In genomic region chr2L:21330823-21331222, dm6 we compare ENCODE assay signal across 2 fruit fly cellular contexts.
TF ChIP-seq lines count a peak whose summit lies in the region.

No protein-coding gene starts in this region.

- no peak for TF ChIP-seq CTCF in whole organism, embryonic (GFP tag; optimal IDR thresholded peaks at IDR 0.05; lab: Kevin White, UChicago)

TF ChIP-seq in whole organism, embryonic, 481 proteins besides CTCF, POLR2A, EP300 and RAD21 (continues in another document):
- TF ChIP-seq CG12659 (GFP tag; optimal IDR thresholded peaks at IDR 0.05; lab: Kevin White, UChicago): peak; percentile 7
- TF ChIP-seq Fer2 (tag; optimal IDR thresholded peaks at IDR 0.05; lab: Kevin White, UChicago): no peak
- no peak for TF ChIP-seq zen (tag; optimal IDR thresholded peaks at IDR 0.05; lab: Kevin White, UChicago)
- TF ChIP-seq pita (GFP tag; optimal IDR thresholded peaks at IDR 0.05; lab: Kevin White, UChicago): no peak
- TF ChIP-seq tna (GFP tag; IDR thresholded peaks at IDR 0.05; lab: Robert Waterston, UW; ENCODE audit: partially characterized antibody): no peak
- peak; percentile 38 for TF ChIP-seq CG2120 (GFP tag; optimal IDR thresholded peaks at IDR 0.05; lab: Kevin White, UChicago)
- peak; percentile 78 for TF ChIP-seq nerfin-1 (tag; optimal IDR thresholded peaks at IDR 0.05; lab: Kevin White, UChicago)
- peak; percentile 9 for TF ChIP-seq lab (GFP tag; optimal IDR thresholded peaks at IDR 0.05; lab: Kevin White, UChicago)
- TF ChIP-seq gem (tag; optimal IDR thresholded peaks at IDR 0.05; lab: Kevin White, UChicago): peak; percentile 30
- TF ChIP-seq chif (GFP tag; optimal IDR thresholded peaks at IDR 0.05; lab: Kevin White, UChicago): no peak
- peak; percentile 39; the same call in 1 of the 2 replicates for TF ChIP-seq sob (GFP tag; IDR thresholded peaks at IDR 0.05; lab: Robert Waterston, UW)
- TF ChIP-seq CG4707 (GFP tag; optimal IDR thresholded peaks at IDR 0.05; lab: Kevin White, UChicago): peak; percentile 68
- TF ChIP-seq row (GFP tag; IDR thresholded peaks at IDR 0.05; lab: Robert Waterston, UW): peak; percentile 69
- TF ChIP-seq Aef1 (GFP tag; IDR thresholded peaks at IDR 0.05; lab: Robert Waterston, UW): no peak
- TF ChIP-seq chm (GFP tag; IDR thresholded peaks at IDR 0.05; lab: Robert Waterston, UW): 0 out of 2 replicates have a peak, but pooled peaks have one; percentile 23
- TF ChIP-seq tap (tag; optimal IDR thresholded peaks at IDR 0.05; lab: Kevin White, UChicago): no peak
- peak; percentile 14 for TF ChIP-seq CG17829 (tag; optimal IDR thresholded peaks at IDR 0.05; lab: Kevin White, UChicago)
- peak; percentile 72 for TF ChIP-seq D19A (tag; optimal IDR thresholded peaks at IDR 0.05; lab: Kevin White, UChicago)
- no peak for TF ChIP-seq CG13424 (tag; optimal IDR thresholded peaks at IDR 0.05; lab: Kevin White, UChicago)
- peak; percentile 13 for TF ChIP-seq CG18599 (GFP tag; optimal IDR thresholded peaks at IDR 0.05; lab: Kevin White, UChicago)
- TF ChIP-seq dysf (GFP tag; IDR thresholded peaks at IDR 0.05; lab: Robert Waterston, UW): peak; percentile 28; the same call in 1 of the 3 replicates
- no peak for TF ChIP-seq psq (GFP tag; optimal IDR thresholded peaks at IDR 0.05; lab: Kevin White, UChicago)
- TF ChIP-seq pros (GFP tag; optimal IDR thresholded peaks at IDR 0.05; lab: Kevin White, UChicago): peak; percentile 69
- peak; percentile 32 for TF ChIP-seq cg (GFP tag; optimal IDR thresholded peaks at IDR 0.05; lab: Kevin White, UChicago)
- no peak for TF ChIP-seq CG9609 (GFP tag; optimal IDR thresholded peaks at IDR 0.05; lab: Kevin White, UChicago)
- TF ChIP-seq Hey (tag; optimal IDR thresholded peaks at IDR 0.05; lab: Kevin White, UChicago): peak; percentile 37
- TF ChIP-seq en (GFP tag; optimal IDR thresholded peaks at IDR 0.05; lab: Kevin White, UChicago): no peak
- no peak for TF ChIP-seq gt (GFP tag; IDR thresholded peaks at IDR 0.05; lab: Robert Waterston, UW)
- TF ChIP-seq CG1647 (GFP tag; optimal IDR thresholded peaks at IDR 0.05; lab: Kevin White, UChicago): no peak
- TF ChIP-seq twi (tag; optimal IDR thresholded peaks at IDR 0.05; lab: Kevin White, UChicago): peak; percentile 84
- TF ChIP-seq NC2α (GFP tag; optimal IDR thresholded peaks at IDR 0.05; lab: Kevin White, UChicago): no peak
- TF ChIP-seq D19B (GFP tag; optimal IDR thresholded peaks at IDR 0.05; lab: Kevin White, UChicago): peak; percentile 38
- TF ChIP-seq z (GFP tag; IDR thresholded peaks at IDR 0.05; lab: Robert Waterston, UW): peak; percentile 85
- peak; percentile 69; the same call in 1 of the 3 replicates for TF ChIP-seq ci (GFP tag; IDR thresholded peaks at IDR 0.05; lab: Robert Waterston, UW)
- peak; percentile 9 for TF ChIP-seq CG1603 (tag; optimal IDR thresholded peaks at IDR 0.05; lab: Kevin White, UChicago)
- no peak for TF ChIP-seq B-H2 (GFP tag; optimal IDR thresholded peaks at IDR 0.05; lab: Kevin White, UChicago)
- TF ChIP-seq pan (optimal IDR thresholded peaks at IDR 0.05; lab: Kevin White, UChicago): no peak
- TF ChIP-seq pan (GFP tag; optimal IDR thresholded peaks at IDR 0.05 in 1 of 2, IDR thresholded peaks at IDR 0.05 in 1 of 2): peak in 1 of 2 experiments; percentile 11
- TF ChIP-seq CG11504 (tag; optimal IDR thresholded peaks at IDR 0.05; lab: Kevin White, UChicago): peak; percentile 39
- no peak for TF ChIP-seq Gsc (GFP tag; IDR thresholded peaks at IDR 0.05; lab: Robert Waterston, UW)
- no peak for TF ChIP-seq h (optimal IDR thresholded peaks at IDR 0.05; lab: Kevin White, UChicago)
- TF ChIP-seq jumu (GFP tag; optimal IDR thresholded peaks at IDR 0.05; lab: Kevin White, UChicago): peak; percentile 9
- TF ChIP-seq ATbp (GFP tag; optimal IDR thresholded peaks at IDR 0.05; lab: Kevin White, UChicago): peak; percentile 25
- no peak for TF ChIP-seq Dll (GFP tag; IDR thresholded peaks at IDR 0.05; lab: Robert Waterston, UW; ENCODE audit: partially characterized antibody)
- peak; percentile 9 for TF ChIP-seq Xbp1 (GFP tag; optimal IDR thresholded peaks at IDR 0.05; lab: Kevin White, UChicago)
- TF ChIP-seq Hmr (GFP tag; optimal IDR thresholded peaks at IDR 0.05; lab: Kevin White, UChicago): peak; percentile 15

TF ChIP-seq in whole organism, wandering third instar larva, 38 proteins besides CTCF, POLR2A, EP300 and RAD21:
- TF ChIP-seq woc (GFP tag; optimal IDR thresholded peaks at IDR 0.05; lab: Kevin White, UChicago) (peak; percentile 8), N (GFP tag; optimal IDR thresholded peaks at IDR 0.05; lab: Kevin White, UChicago) (no peak)
